Worm (Caenorhabditis elegans): ENCODE results near the gene F14B8.4.

- TF ChIP-seq ama-1 (optimal IDR thresholded peaks at IDR 0.05) = no peak
- no peak for TF ChIP-seq ama-1 (GFP tag; optimal IDR thresholded peaks at IDR 0.05)
- no peak for TF ChIP-seq F39B2.1 (GFP tag; IDR thresholded peaks at IDR 0.05)
- no peak for TF ChIP-seq sea-2 (GFP tag; IDR thresholded peaks at IDR 0.05)
- no peak for TF ChIP-seq Y79H2A.3 (GFP tag; conservative IDR thresholded peaks at IDR 0.05)
- no peak for TF ChIP-seq B0019.2 (GFP tag; conservative IDR thresholded peaks at IDR 0.05)
- TF ChIP-seq hlh-12 (tag; optimal IDR thresholded peaks at IDR 0.05) = no peak
- TF ChIP-seq F57A8.1 (GFP tag; optimal IDR thresholded peaks at IDR 0.05) = no peak
- TF ChIP-seq let-526 (GFP tag; IDR thresholded peaks at IDR 0.05) = no peak
These were observed 34.7 kb upstream of the F14B8.4 start for ce11 chrX:6934453-6934852.

All from whole organism, young adult.